Fruit fly (Drosophila melanogaster): ENCODE results near the gene eIF4H1.

- TF ChIP-seq CG15710 (tag; optimal IDR thresholded peaks at IDR 0.05) = no peak
- no peak for TF ChIP-seq CG34367 (tag; optimal IDR thresholded peaks at IDR 0.05)
- TF ChIP-seq CG10348 (GFP tag; IDR thresholded peaks at IDR 0.05) = no peak
- no peak for TF ChIP-seq gl (tag; optimal IDR thresholded peaks at IDR 0.05)
- TF ChIP-seq Ets98B (GFP tag; IDR thresholded peaks at IDR 0.05) = no peak
- no peak for TF ChIP-seq D1 (tag; optimal IDR thresholded peaks at IDR 0.05)
- TF ChIP-seq fd96Ca (GFP tag; IDR thresholded peaks at IDR 0.05) = no peak
Measured at dm6 chrX:16446769-16447168, 1.7 kb upstream of the eIF4H1 start, which contains the start of gene eIF2alpha.
